Fruit fly (Drosophila melanogaster) whole organism: ENCODE results near the gene TBC1D5.

Experiments used
- EcR ChIP-seq, 2 experiments: fragments of >200 bp; optimal IDR thresholded peaks; 2 replicates each; lab custom pipeline; 2017; ENCODE audit warnings: missing biosample characterization in 2 of 2, missing genetic modification characterization in 2 of 2, missing genetic modification reagents in 2 of 2
- pan ChIP-seq: fragments of >200 bp; optimal IDR thresholded peaks from 2 replicates; lab custom pipeline; 2017
- psq ChIP-seq: fragments of >200 bp; optimal IDR thresholded peaks from 2 replicates; lab custom pipeline; 2017

DNA sequence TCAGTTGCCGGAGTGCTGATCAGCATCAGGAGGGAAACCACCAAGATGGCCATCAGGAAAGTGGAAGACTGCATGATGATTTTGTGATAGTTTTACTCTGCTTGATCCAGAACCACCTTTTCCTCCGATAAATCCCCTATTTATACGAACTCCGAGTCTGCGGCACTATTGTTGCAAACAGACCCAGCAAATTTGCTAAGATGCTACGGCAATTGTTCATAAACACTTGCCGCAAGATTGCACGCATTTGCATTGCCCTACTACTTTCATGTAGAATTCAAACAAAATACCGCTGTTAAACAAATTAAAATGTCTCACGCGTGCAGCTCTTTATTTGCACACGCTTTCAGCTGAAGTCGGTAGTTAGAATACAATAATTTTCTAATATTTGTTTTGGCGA is 47.4 kb upstream of the TBC1D5 start, which contains the start of gene CG45080:
- TF ChIP-seq pan (lab: Kevin White, UChicago) (no peak), EcR (GFP tag; optimal IDR thresholded peaks at IDR 0.05; lab: Kevin White, UChicago) (no peak), psq (no peak)
